Fruit fly (Drosophila melanogaster): Measurements from ENCODE around the gene tal-AA.

tal-AA gene

dm6 chr3R:13812736-13813250 lies at the start of gene tal-AA, which contains the start of the genes tal-1A, tal-2A and tal-3A:
tal-AA (plus strand) TSS chr3R:13813109.
tal-1A (plus strand) TSS chr3R:13813109.
tal-2A (plus strand) TSS chr3R:13813109.
tal-3A (plus strand) TSS chr3R:13813109.
- no peak for TF ChIP-seq CG4496 (GFP tag; IDR thresholded peaks at IDR 0.05)
- TF ChIP-seq D1 (tag; optimal IDR thresholded peaks at IDR 0.05) = no peak
- no peak for TF ChIP-seq CG15710 (tag; optimal IDR thresholded peaks at IDR 0.05)
- no peak for TF ChIP-seq CG8159 (tag; optimal IDR thresholded peaks at IDR 0.05)
- peak; percentile 73 for TF ChIP-seq fd96Ca (GFP tag; IDR thresholded peaks at IDR 0.05)
- no peak for TF ChIP-seq CG8301 (tag; optimal IDR thresholded peaks at IDR 0.05)
- TF ChIP-seq Pif1B (GFP tag; optimal IDR thresholded peaks at IDR 0.05) = peak; percentile 75
- TF ChIP-seq gl (tag; optimal IDR thresholded peaks at IDR 0.05) = peak; percentile 14
- peak; percentile 29 for TF ChIP-seq Snoo (tag; optimal IDR thresholded peaks at IDR 0.05)
- TF ChIP-seq CG14655 (GFP tag; optimal IDR thresholded peaks at IDR 0.05) = no peak
- no peak for TF ChIP-seq rn (GFP tag; IDR thresholded peaks at IDR 0.05)
- peak; percentile 68; the same call in 1 of the 2 replicates for TF ChIP-seq Ets98B (GFP tag; IDR thresholded peaks at IDR 0.05)
- TF ChIP-seq CG17806 (tag; optimal IDR thresholded peaks at IDR 0.05) = no peak
- peak; percentile 47 for TF ChIP-seq Pif1A (GFP tag; optimal IDR thresholded peaks at IDR 0.05)
- TF ChIP-seq CG10348 (GFP tag; IDR thresholded peaks at IDR 0.05) = no peak
- peak; percentile 66 for TF ChIP-seq CG32121 (GFP tag; IDR thresholded peaks at IDR 0.05)
- no peak for TF ChIP-seq CG13204 (GFP tag; optimal IDR thresholded peaks at IDR 0.05)
- no peak for TF ChIP-seq CG34367 (tag; optimal IDR thresholded peaks at IDR 0.05)
- TF ChIP-seq CG12605 (GFP tag; IDR thresholded peaks at IDR 0.05) = peak; percentile 69
- peak; percentile 73 for TF ChIP-seq EcR (GFP tag; optimal IDR thresholded peaks at IDR 0.05)
- TF ChIP-seq CG9948 (tag; optimal IDR thresholded peaks at IDR 0.05) = no peak

- TF ChIP-seq CG34367 (tag; optimal IDR thresholded peaks at IDR 0.05) = no peak
- peak; percentile 37 for TF ChIP-seq CG8159 (tag; optimal IDR thresholded peaks at IDR 0.05)
These were observed 47.9 kb upstream of the tal-AA start for dm6 chr3R:13765001-13765400.

dm6 chr3R:13765456-13765855 lies 47.5 kb upstream of the tal-AA start, which contains the start of gene CG9312:
CG9312 (plus strand) TSS chr3R:13765756.
- TF ChIP-seq rn (GFP tag; IDR thresholded peaks at IDR 0.05) = no peak
- TF ChIP-seq EcR (GFP tag; optimal IDR thresholded peaks at IDR 0.05) = peak; percentile 25
- no peak for TF ChIP-seq CG12605 (GFP tag; IDR thresholded peaks at IDR 0.05)

- TF ChIP-seq CG34367 (tag; optimal IDR thresholded peaks at IDR 0.05) = no peak
- no peak for TF ChIP-seq CG10348 (GFP tag; IDR thresholded peaks at IDR 0.05)
- TF ChIP-seq CG32121 (GFP tag; IDR thresholded peaks at IDR 0.05) = no peak
- no peak for TF ChIP-seq Pif1A (GFP tag; optimal IDR thresholded peaks at IDR 0.05)
- TF ChIP-seq Snoo (tag; optimal IDR thresholded peaks at IDR 0.05) = no peak
- TF ChIP-seq Ets98B (GFP tag; IDR thresholded peaks at IDR 0.05) = no peak
- TF ChIP-seq CG15710 (tag; optimal IDR thresholded peaks at IDR 0.05) = no peak
- no peak for TF ChIP-seq CG8301 (tag; optimal IDR thresholded peaks at IDR 0.05)
- peak; percentile 23; the same call in 1 of the 3 replicates for TF ChIP-seq CG4496 (GFP tag; IDR thresholded peaks at IDR 0.05)
- no peak for TF ChIP-seq CG17806 (tag; optimal IDR thresholded peaks at IDR 0.05)
- TF ChIP-seq CG8159 (tag; optimal IDR thresholded peaks at IDR 0.05) = no peak
- no peak for TF ChIP-seq rn (GFP tag; IDR thresholded peaks at IDR 0.05)
- TF ChIP-seq CG13204 (GFP tag; optimal IDR thresholded peaks at IDR 0.05) = no peak
- no peak for TF ChIP-seq Pif1B (GFP tag; optimal IDR thresholded peaks at IDR 0.05)
- TF ChIP-seq EcR (GFP tag; optimal IDR thresholded peaks at IDR 0.05) = peak; percentile 36
- no peak for TF ChIP-seq CG9948 (tag; optimal IDR thresholded peaks at IDR 0.05)
- no peak for TF ChIP-seq CG12605 (GFP tag; IDR thresholded peaks at IDR 0.05)
- TF ChIP-seq fd96Ca (GFP tag; IDR thresholded peaks at IDR 0.05) = 0 out of 3 replicates have a peak, but pooled peaks have one; percentile 36
These were observed 45.7 kb upstream of the tal-AA start, which contains the start of gene Cht5 for dm6 chr3R:13767239-13767638. Cht5 (plus strand) TSS chr3R:13767549.

- TF ChIP-seq CG8159 (tag; optimal IDR thresholded peaks at IDR 0.05) (no peak), fd96Ca (GFP tag; IDR thresholded peaks at IDR 0.05) (no peak), Pif1B (GFP tag; optimal IDR thresholded peaks at IDR 0.05) (no peak), Snoo (tag; optimal IDR thresholded peaks at IDR 0.05) (no peak), CG13204 (GFP tag; optimal IDR thresholded peaks at IDR 0.05) (no peak), Pif1A (GFP tag; optimal IDR thresholded peaks at IDR 0.05) (no peak), CG15710 (tag; optimal IDR thresholded peaks at IDR 0.05) (no peak), D1 (tag; optimal IDR thresholded peaks at IDR 0.05) (no peak), CG8301 (tag; optimal IDR thresholded peaks at IDR 0.05) (no peak), CG9948 (tag; optimal IDR thresholded peaks at IDR 0.05) (no peak), CG17806 (tag; optimal IDR thresholded peaks at IDR 0.05) (no peak), CG14655 (GFP tag; optimal IDR thresholded peaks at IDR 0.05) (no peak), CG4496 (GFP tag; IDR thresholded peaks at IDR 0.05) (no peak), CG12605 (GFP tag; IDR thresholded peaks at IDR 0.05) (no peak), rn (GFP tag; IDR thresholded peaks at IDR 0.05) (no peak)
These were observed 41.7 kb upstream of the tal-AA start, which contains the start of gene CG9297 for dm6 chr3R:13771195-13771594. CG9297 (plus strand) TSS chr3R:13771495.

dm6 chr3R:13773350-13773749 lies 39.6 kb upstream of the tal-AA start:
- no peak for TF ChIP-seq D1 (tag; optimal IDR thresholded peaks at IDR 0.05)
- no peak for TF ChIP-seq fd96Ca (GFP tag; IDR thresholded peaks at IDR 0.05)
- no peak for TF ChIP-seq CG12605 (GFP tag; IDR thresholded peaks at IDR 0.05)
- TF ChIP-seq Ets98B (GFP tag; IDR thresholded peaks at IDR 0.05) = no peak
- TF ChIP-seq CG4496 (GFP tag; IDR thresholded peaks at IDR 0.05) = no peak
- TF ChIP-seq CG9948 (tag; optimal IDR thresholded peaks at IDR 0.05) = no peak
- TF ChIP-seq CG34367 (tag; optimal IDR thresholded peaks at IDR 0.05) = no peak
- no peak for TF ChIP-seq CG15710 (tag; optimal IDR thresholded peaks at IDR 0.05)
- TF ChIP-seq CG17806 (tag; optimal IDR thresholded peaks at IDR 0.05) = no peak
- no peak for TF ChIP-seq CG14655 (GFP tag; optimal IDR thresholded peaks at IDR 0.05)
- TF ChIP-seq CG13204 (GFP tag; optimal IDR thresholded peaks at IDR 0.05) = no peak
- TF ChIP-seq EcR (GFP tag; optimal IDR thresholded peaks at IDR 0.05) = no peak
